Fruit fly (Drosophila melanogaster): ENCODE results near the gene sob.

Gene sob

dm6 chr2L:3583405-3584295 lies 3.1 kb upstream of the sob start:
- no peak for TF ChIP-seq CrebA (GFP tag; optimal IDR thresholded peaks at IDR 0.05; ENCODE audit: borderline replicate concordance)
- no peak for TF ChIP-seq CG9705 (GFP tag; optimal IDR thresholded peaks at IDR 0.05)
- TF ChIP-seq Vsx2 (GFP tag; optimal IDR thresholded peaks at IDR 0.05; ENCODE audit: partially characterized antibody), result no peak
- no peak for TF ChIP-seq Sp1 (GFP tag; optimal IDR thresholded peaks at IDR 0.05)
- TF ChIP-seq sv (GFP tag; optimal IDR thresholded peaks at IDR 0.05), result no peak
- TF ChIP-seq Hnf4 (GFP tag; optimal IDR thresholded peaks at IDR 0.05), result no peak
- TF ChIP-seq foxo (GFP tag; optimal IDR thresholded peaks at IDR 0.05), result peak in 1 of 2 experiments; percentile 25
- TF ChIP-seq Hr78 (GFP tag; optimal IDR thresholded peaks at IDR 0.05), result no peak
- TF ChIP-seq OdsH (GFP tag; optimal IDR thresholded peaks at IDR 0.05), result no peak
- no peak for TF ChIP-seq usp (GFP tag; optimal IDR thresholded peaks at IDR 0.05)
- no peak for TF ChIP-seq Myc (optimal IDR thresholded peaks at IDR 0.05)
- no peak for TF ChIP-seq GATAd (GFP tag; optimal IDR thresholded peaks at IDR 0.05)
- no peak for TF ChIP-seq psq (GFP tag; optimal IDR thresholded peaks at IDR 0.05)
- TF ChIP-seq Hr83 (GFP tag; optimal IDR thresholded peaks at IDR 0.05; ENCODE audit: poor library complexity, severe bottlenecking), result no peak
- TF ChIP-seq HLH106 (tag; optimal IDR thresholded peaks at IDR 0.05), result peak; percentile 14
- peak; percentile 22 for TF ChIP-seq rgr (GFP tag; optimal IDR thresholded peaks at IDR 0.05)
- no peak for TF ChIP-seq tai (GFP tag; optimal IDR thresholded peaks at IDR 0.05)
- no peak for TF ChIP-seq jim (GFP tag; optimal IDR thresholded peaks at IDR 0.05)
- TF ChIP-seq dl (GFP tag; optimal IDR thresholded peaks at IDR 0.05; ENCODE audit: insufficient read depth in 1 of 2, partially characterized antibody in 2 of 2), result no peak
- TF ChIP-seq br (GFP tag; optimal IDR thresholded peaks at IDR 0.05), result peak; percentile 12
- TF ChIP-seq lola (GFP tag; optimal IDR thresholded peaks at IDR 0.05), result no peak
- peak; percentile 26 for TF ChIP-seq fru (GFP tag; optimal IDR thresholded peaks at IDR 0.05)
- TF ChIP-seq Abd-B (GFP tag; optimal IDR thresholded peaks at IDR 0.05), result no peak
- TF ChIP-seq pan (optimal IDR thresholded peaks at IDR 0.05), result no peak
- peak; percentile 28 for TF ChIP-seq ey (GFP tag; optimal IDR thresholded peaks at IDR 0.05)
- no peak for TF ChIP-seq dsf (GFP tag; optimal IDR thresholded peaks at IDR 0.05; ENCODE audit: borderline replicate concordance)
- TF ChIP-seq CG32264 (GFP tag; optimal IDR thresholded peaks at IDR 0.05), result no peak
- no peak for TF ChIP-seq Dif (GFP tag; optimal IDR thresholded peaks at IDR 0.05; ENCODE audit: partially characterized antibody)
- peak; percentile 18 for TF ChIP-seq h (GFP tag; optimal IDR thresholded peaks at IDR 0.05)
- no peak for TF ChIP-seq Dfd (GFP tag; optimal IDR thresholded peaks at IDR 0.05)
- TF ChIP-seq sage (GFP tag; optimal IDR thresholded peaks at IDR 0.05), result no peak
- no peak for TF ChIP-seq N (GFP tag; optimal IDR thresholded peaks at IDR 0.05)
- TF ChIP-seq Rel (GFP tag; optimal IDR thresholded peaks at IDR 0.05), result no peak
- no peak for TF ChIP-seq Rel (tag; optimal IDR thresholded peaks at IDR 0.05)
- no peak for TF ChIP-seq woc (GFP tag; optimal IDR thresholded peaks at IDR 0.05)
- no peak for TF ChIP-seq Mio (GFP tag; optimal IDR thresholded peaks at IDR 0.05)
- TF ChIP-seq brk (GFP tag; optimal IDR thresholded peaks at IDR 0.05), result no peak
- TF ChIP-seq Jra (GFP tag; optimal IDR thresholded peaks at IDR 0.05), result no peak
- TF ChIP-seq dmrt93B (GFP tag; optimal IDR thresholded peaks at IDR 0.05), result no peak

dm6 chr2L:3582692-3583091 lies 2.1 kb upstream of the sob start:
- TF ChIP-seq CG9705 (GFP tag; optimal IDR thresholded peaks at IDR 0.05) (no peak), h (GFP tag; optimal IDR thresholded peaks at IDR 0.05) (peak; percentile 4), fru (GFP tag; optimal IDR thresholded peaks at IDR 0.05) (peak; percentile 19), Sp1 (GFP tag; optimal IDR thresholded peaks at IDR 0.05) (no peak)

- TF ChIP-seq psq (GFP tag; optimal IDR thresholded peaks at IDR 0.05), result no peak
- TF ChIP-seq tai (GFP tag; optimal IDR thresholded peaks at IDR 0.05), result no peak
- no peak for TF ChIP-seq CG9705 (GFP tag; optimal IDR thresholded peaks at IDR 0.05)
- TF ChIP-seq Dfd (GFP tag; optimal IDR thresholded peaks at IDR 0.05), result no peak
These were observed 4.0 kb downstream of the sob start for dm6 chr2L:3576520-3576919.

Data from whole organism, wandering third instar larva.